Worm (Caenorhabditis elegans) whole organism, L2 larva: ENCODE measurements around the gene C07A9.9.
A peak's percentile ranks its signal among the peaks of the same experiment; 100 is the strongest.

Experiments
- C34F6.9 ChIP-seq: fragments of 150-350 bp; optimal IDR thresholded peaks from 2 replicates; lab custom pipeline; 2014; ENCODE audit warnings: missing biosample characterization, missing genetic modification characterization
- R02D3.7 ChIP-seq: fragments of 150-350 bp; optimal IDR thresholded peaks from 2 replicates; lab custom pipeline; 2014; ENCODE audit warnings: missing biosample characterization, missing genetic modification characterization
- Y55F3AM.14 ChIP-seq: fragments of 200-800 bp; sonication (Bioruptor generic); optimal IDR thresholded peaks from 2 replicates; lab custom pipeline; 2018; ENCODE audit warnings: mild to moderate bottlenecking, missing genetic modification characterization, missing compliant biosample characterization
- ZK546.5 ChIP-seq: sonication (generic microtip); optimal IDR thresholded peaks from 2 replicates; lab custom pipeline; 2017; ENCODE audit warnings: missing biosample characterization, missing genetic modification characterization
- aly-2 ChIP-seq: fragments of 150-350 bp; optimal IDR thresholded peaks from 2 replicates; lab custom pipeline; 2014; ENCODE audit warnings: missing biosample characterization, missing genetic modification characterization
- ama-1 ChIP-seq: fragments of 150-350 bp; optimal IDR thresholded peaks from 2 replicates; lab custom pipeline; 2018; ENCODE audit warnings: inconsistent platforms
- blmp-1 ChIP-seq: sonication (generic microtip); optimal IDR thresholded peaks from 2 replicates; lab custom pipeline; 2017; ENCODE audit warnings: missing genetic modification characterization, mild to moderate bottlenecking, missing compliant biosample characterization, antibody characterized with exemption, moderate library complexity; ENCODE audit not compliant: insufficient read depth
- ceh-82 ChIP-seq: fragments of 150-350 bp; optimal IDR thresholded peaks from 2 replicates; lab custom pipeline; 2014; ENCODE audit warnings: missing biosample characterization, missing genetic modification characterization
- crh-2 ChIP-seq: sonication (generic microtip); optimal IDR thresholded peaks from 2 replicates; lab custom pipeline; 2017; ENCODE audit warnings: missing biosample characterization, missing genetic modification characterization
- dmd-4 ChIP-seq: sonication (generic microtip); optimal IDR thresholded peaks from 2 replicates; lab custom pipeline; 2017; ENCODE audit warnings: missing biosample characterization, missing genetic modification characterization
- egl-27 ChIP-seq: sonication (generic microtip); optimal IDR thresholded peaks from 3 replicates; lab custom pipeline; 2017; ENCODE audit warnings: missing biosample characterization, missing genetic modification reagents, missing genetic modification characterization
- fos-1 ChIP-seq: fragments of 150-350 bp; optimal IDR thresholded peaks from 2 replicates; lab custom pipeline; 2014; ENCODE audit warnings: missing biosample characterization, missing genetic modification characterization
- lin-11 ChIP-seq: fragments of 150-350 bp; sonication (generic microtip); optimal IDR thresholded peaks from 2 replicates; lab custom pipeline; 2014; ENCODE audit warnings: missing biosample characterization, missing genetic modification characterization, inconsistent platforms, mixed read lengths
- lin-39 ChIP-seq: fragments of 150-350 bp; optimal IDR thresholded peaks from 2 replicates; lab custom pipeline; 2014; ENCODE audit warnings: missing biosample characterization, missing genetic modification reagents, missing genetic modification characterization
- mdl-1 ChIP-seq, 2 experiments: fragments of 150-350 bp in 1 of 2; sonication (generic microtip) in 1 of 2; optimal IDR thresholded peaks; 2 replicates each; lab custom pipeline; 2017; ENCODE audit warnings: missing biosample characterization in 2 of 2, missing genetic modification characterization in 2 of 2
- nhr-10 ChIP-seq: sonication (generic microtip); optimal IDR thresholded peaks from 2 replicates; lab custom pipeline; 2017; ENCODE audit warnings: missing biosample characterization, missing genetic modification characterization
- nhr-11 ChIP-seq: fragments of 150-350 bp; optimal IDR thresholded peaks from 2 replicates; lab custom pipeline; 2014; ENCODE audit warnings: missing biosample characterization, missing genetic modification characterization
- nhr-12 ChIP-seq: fragments of 150-350 bp; optimal IDR thresholded peaks from 2 replicates; lab custom pipeline; 2014; ENCODE audit warnings: missing biosample characterization, missing genetic modification characterization
- nhr-129 ChIP-seq: fragments of 150-350 bp; optimal IDR thresholded peaks from 2 replicates; lab custom pipeline; 2014; ENCODE audit warnings: missing biosample characterization, missing genetic modification characterization
- nhr-23 ChIP-seq: fragments of 150-350 bp; optimal IDR thresholded peaks from 2 replicates; lab custom pipeline; 2014; ENCODE audit warnings: missing biosample characterization, missing genetic modification reagents, missing genetic modification characterization
- nhr-237 ChIP-seq: fragments of 150-350 bp; optimal IDR thresholded peaks from 2 replicates; lab custom pipeline; 2014; ENCODE audit warnings: missing biosample characterization, missing genetic modification characterization
- nhr-6 ChIP-seq: fragments of 150-350 bp; optimal IDR thresholded peaks from 2 replicates; lab custom pipeline; 2014; ENCODE audit warnings: missing biosample characterization, missing genetic modification characterization
- nhr-77 ChIP-seq: fragments of 150-350 bp; optimal IDR thresholded peaks from 2 replicates; lab custom pipeline; 2014; ENCODE audit warnings: missing biosample characterization, missing genetic modification characterization
- peb-1 ChIP-seq: fragments of 150-350 bp; optimal IDR thresholded peaks from 2 replicates; lab custom pipeline; 2014; ENCODE audit warnings: missing biosample characterization, missing genetic modification characterization
- sem-4 ChIP-seq: fragments of 150-350 bp; optimal IDR thresholded peaks from 2 replicates; lab custom pipeline; 2014; ENCODE audit warnings: missing biosample characterization, missing genetic modification reagents, missing genetic modification characterization
- sma-3 ChIP-seq: sonication (generic microtip); optimal IDR thresholded peaks from 2 replicates; lab custom pipeline; 2016; ENCODE audit warnings: missing genetic modification reagents, missing genetic modification characterization, missing compliant biosample characterization
- sma-9 ChIP-seq, 2 experiments: fragments of 150-350 bp in 1 of 2; sonication (generic microtip) in 1 of 2; optimal IDR thresholded peaks; 2 replicates each; lab custom pipeline; 2014 to 2016; ENCODE audit warnings: missing genetic modification characterization in 2 of 2, mild to moderate bottlenecking in 1 of 2, missing biosample characterization in 1 of 2, missing compliant biosample characterization in 1 of 2, missing genetic modification reagents in 1 of 2, moderate library complexity in 1 of 2
- unc-39 ChIP-seq: fragments of 150-350 bp; optimal IDR thresholded peaks from 2 replicates; lab custom pipeline; 2014; ENCODE audit warnings: missing biosample characterization, missing genetic modification characterization
- unc-55 ChIP-seq: fragments of 150-350 bp; sonication (generic microtip); optimal IDR thresholded peaks from 3 replicates; lab custom pipeline; 2014; ENCODE audit warnings: missing biosample characterization, missing genetic modification reagents, missing genetic modification characterization
- ztf-1 ChIP-seq: fragments of 200-800 bp; sonication (Bioruptor generic); conservative IDR thresholded peaks from 2 replicates; pipeline ENCODE4 v1.3.6; 2022; ENCODE audit warnings: missing genetic modification characterization, missing compliant biosample characterization

C07A9.9 gene

DNA sequence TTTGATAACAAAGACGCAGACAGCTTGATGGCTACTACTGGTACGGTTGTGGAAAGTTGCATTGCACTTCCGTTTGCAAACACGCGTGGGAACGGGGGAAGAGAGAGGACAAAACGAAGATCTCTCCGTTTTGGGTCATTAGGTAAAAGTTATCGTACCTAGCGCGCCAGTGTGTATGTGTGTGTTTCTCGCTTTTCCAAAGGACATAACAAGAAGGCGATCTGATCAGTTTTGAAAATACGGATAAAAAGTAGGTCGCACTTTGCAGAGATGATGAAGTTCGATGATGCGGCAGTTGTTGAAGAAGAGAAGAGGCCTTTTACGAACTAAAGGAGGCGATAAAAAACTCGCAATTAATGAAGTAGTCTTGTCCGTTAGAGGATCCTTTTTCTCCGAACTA lies 22.3 kb downstream of the C07A9.9 start:
- TF ChIP-seq fos-1 (tag; lab: Kevin White, UChicago) (peak; percentile 5), ZK546.5 (no peak), blmp-1 (peak; percentile 22), egl-27 (peak; percentile 43)

DNA sequence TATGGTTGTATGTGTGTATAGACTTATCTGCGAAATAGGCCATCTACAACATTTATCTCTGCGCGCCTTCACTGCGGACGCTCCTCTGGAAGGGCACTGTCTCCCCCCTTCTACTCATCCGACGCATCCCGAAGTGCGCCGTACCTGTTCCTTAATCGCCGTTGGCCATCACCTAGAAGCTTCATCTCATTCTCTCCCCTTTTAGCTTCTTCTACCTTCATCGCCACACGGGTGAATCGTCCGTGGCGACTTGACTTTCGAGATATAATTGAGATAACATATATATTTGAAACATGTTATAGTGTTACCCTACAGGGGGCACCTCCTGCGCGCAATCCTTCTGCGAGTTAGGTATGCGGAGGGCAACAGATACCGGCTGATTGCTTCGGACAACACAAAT lies 25.3 kb downstream of the C07A9.9 start:
- TF ChIP-seq nhr-6 (tag; lab: Kevin White, UChicago) (no peak), C34F6.9 (tag; lab: Kevin White, UChicago) (no peak), nhr-12 (tag; lab: Kevin White, UChicago) (no peak), sem-4 (no peak), aly-2 (tag; lab: Kevin White, UChicago) (no peak)
- TF ChIP-seq, all 48 proteins: peak for 0

DNA sequence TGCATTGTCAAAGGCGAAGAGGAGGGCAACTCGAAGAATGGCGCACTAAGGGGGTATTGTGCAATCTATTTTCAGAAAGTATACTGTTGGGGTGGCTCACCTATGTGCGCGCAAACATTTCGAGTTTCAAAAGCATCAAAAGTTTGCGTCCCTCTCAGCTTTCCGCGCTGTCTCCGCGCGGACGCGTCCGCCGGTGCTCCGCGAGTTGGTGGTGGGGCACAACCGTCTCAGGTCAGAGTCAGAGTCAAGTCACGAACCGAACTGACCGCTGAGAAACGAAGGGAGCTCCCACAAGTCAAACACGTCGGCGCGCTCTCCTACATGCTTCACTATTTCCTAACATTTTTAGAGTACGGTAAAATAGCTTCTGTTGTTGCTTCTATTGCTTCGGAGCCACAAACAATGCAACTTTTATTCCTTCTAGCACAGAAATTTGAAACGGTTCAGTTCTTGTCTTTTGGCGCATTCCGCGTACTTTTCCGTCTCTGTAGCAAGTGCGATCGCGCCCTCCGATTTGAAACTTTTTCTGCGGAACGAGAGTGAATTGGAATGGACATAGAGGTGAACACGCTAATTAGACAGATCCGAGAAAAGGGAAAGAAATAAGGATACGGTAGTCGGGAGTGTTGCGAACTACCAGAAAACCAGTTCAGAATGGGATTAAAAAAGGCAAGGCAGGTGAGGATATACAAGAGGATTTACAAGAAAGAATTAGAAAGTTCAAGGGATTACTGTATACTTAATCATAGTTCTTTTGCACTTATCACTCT lies 28.0 kb downstream of the C07A9.9 start:
- TF ChIP-seq nhr-237 (tag; lab: Kevin White, UChicago) (no peak), nhr-129 (no peak), ceh-82 (tag; lab: Kevin White, UChicago) (no peak), unc-55 (no peak), dmd-4 (tag; lab: Kevin White, UChicago) (no peak), sma-9 (GFP tag; optimal IDR thresholded peaks at IDR 0.05; lab: Kevin White, UChicago) (no peak), sma-9 (tag; optimal IDR thresholded peaks at IDR 0.05; lab: Kevin White, UChicago) (no peak), ZK546.5 (no peak), nhr-11 (tag; lab: Kevin White, UChicago) (no peak), nhr-12 (tag; lab: Kevin White, UChicago) (no peak), R02D3.7 (tag; lab: Kevin White, UChicago) (no peak), nhr-77 (no peak)

ce11 chrIII:9638159-9638754 lies 29.2 kb downstream of the C07A9.9 start:
- TF ChIP-seq crh-2 (tag; lab: Kevin White, UChicago) (peak; percentile 35), Y55F3AM.14 (GFP tag; lab: Kevin White, UChicago) (peak; percentile 21), sma-9 (GFP tag; optimal IDR thresholded peaks at IDR 0.05; lab: Kevin White, UChicago) (peak; percentile 17), sma-9 (tag; optimal IDR thresholded peaks at IDR 0.05; lab: Kevin White, UChicago) (no peak), sma-3 (peak; percentile 14), ceh-82 (tag; lab: Kevin White, UChicago) (no peak), dmd-4 (tag; lab: Kevin White, UChicago) (no peak), fos-1 (tag; lab: Kevin White, UChicago) (peak; percentile 62)

ce11 chrIII:9637016-9637415 lies 30.4 kb downstream of the C07A9.9 start, which contains the start of gene gei-13:
Gene gei-13, minus strand, starts transcription at chrIII:9637116.
- TF ChIP-seq ama-1 (lab: Kevin White, UChicago) (no peak), nhr-23 (tag; lab: Kevin White, UChicago) (no peak), lin-11 (tag; lab: Kevin White, UChicago) (no peak), nhr-77 (no peak), sma-3 (no peak), nhr-237 (tag; lab: Kevin White, UChicago) (no peak), peb-1 (tag; lab: Kevin White, UChicago) (no peak), nhr-6 (tag; lab: Kevin White, UChicago) (no peak), Y55F3AM.14 (GFP tag; lab: Kevin White, UChicago) (no peak), mdl-1 (tag; optimal IDR thresholded peaks at IDR 0.05; lab: Kevin White, UChicago) (no peak), nhr-10 (tag; lab: Kevin White, UChicago) (no peak), fos-1 (tag; lab: Kevin White, UChicago) (no peak), ztf-1 (GFP tag; lab: Robert Waterston, UW) (no peak), sem-4 (no peak), lin-39 (tag; lab: Kevin White, UChicago) (no peak), unc-39 (no peak)
